Worm (Caenorhabditis elegans): ENCODE measurements around the gene rnf-121.

Gene rnf-121

ce11 chrIII:4196988-4197384 is 26.2 kb upstream of the rnf-121 start, which contains the start of gene asd-1:
Gene asd-1, plus strand, starts transcription at chrIII:4197285.
- no peak for TF ChIP-seq lsy-2 (tag; optimal IDR thresholded peaks at IDR 0.05)
- no peak for TF ChIP-seq nhr-90 (tag; optimal IDR thresholded peaks at IDR 0.05; ENCODE audit: poor library complexity)
- TF ChIP-seq jun-1 (tag; optimal IDR thresholded peaks at IDR 0.05) = no peak
- no peak for TF ChIP-seq fkh-4 (tag; optimal IDR thresholded peaks at IDR 0.05; ENCODE audit: borderline replicate concordance)
- no peak for TF ChIP-seq fkh-10 (GFP tag; optimal IDR thresholded peaks at IDR 0.05)
- TF ChIP-seq elt-3 (tag; optimal IDR thresholded peaks at IDR 0.05) = no peak
- TF ChIP-seq mep-1 (tag; optimal IDR thresholded peaks at IDR 0.05) = no peak
- no peak for TF ChIP-seq pag-3 (tag; optimal IDR thresholded peaks at IDR 0.05; ENCODE audit: borderline replicate concordance, insufficient read depth)
- no peak for TF ChIP-seq efl-1 (optimal IDR thresholded peaks at IDR 0.05)
- no peak for TF ChIP-seq efl-1 (GFP tag; optimal IDR thresholded peaks at IDR 0.05 in 1 of 2)
- no peak for TF ChIP-seq lir-3 (tag; optimal IDR thresholded peaks at IDR 0.05; ENCODE audit: poor library complexity)
- TF ChIP-seq egl-13 (tag; optimal IDR thresholded peaks at IDR 0.05) = no peak
- no peak for TF ChIP-seq zag-1 (tag; optimal IDR thresholded peaks at IDR 0.05)
- no peak for TF ChIP-seq isw-1 (GFP tag; IDR thresholded peaks at IDR 0.05)

ce11 chrIII:4196301-4196987 is 25.7 kb upstream of the rnf-121 start:
- TF ChIP-seq ces-1 (GFP tag; optimal IDR thresholded peaks at IDR 0.05) (no peak), C04F5.9 (tag; optimal IDR thresholded peaks at IDR 0.05) (no peak), ztf-11 (tag; optimal IDR thresholded peaks at IDR 0.05) (peak in 1 of 2 experiments; percentile 58), nhr-71 (tag; optimal IDR thresholded peaks at IDR 0.05) (peak; percentile 84), C34B4.2 (tag; optimal IDR thresholded peaks at IDR 0.05) (no peak), pqm-1 (tag; optimal IDR thresholded peaks at IDR 0.05) (no peak), ceh-88 (GFP tag; IDR thresholded peaks at IDR 0.05) (peak; percentile 38; the same call in 1 of the 2 replicates), nhr-76 (tag; optimal IDR thresholded peaks at IDR 0.05) (no peak), lin-14 (GFP tag; optimal IDR thresholded peaks at IDR 0.05) (peak; percentile 83), elt-2 (tag; optimal IDR thresholded peaks at IDR 0.05) (no peak), swsn-7 (tag; optimal IDR thresholded peaks at IDR 0.05) (peak; percentile 55), pag-3 (tag; optimal IDR thresholded peaks at IDR 0.05; ENCODE audit: borderline replicate concordance, insufficient read depth) (no peak), mdl-1 (tag; optimal IDR thresholded peaks at IDR 0.05) (peak; percentile 63 to 90), vab-15 (tag; optimal IDR thresholded peaks at IDR 0.05) (no peak), zag-1 (tag; optimal IDR thresholded peaks at IDR 0.05) (no peak), sox-4 (tag; optimal IDR thresholded peaks at IDR 0.05) (peak; percentile 15), nhr-20 (tag; optimal IDR thresholded peaks at IDR 0.05) (peak; percentile 50), zip-4 (GFP tag; optimal IDR thresholded peaks at IDR 0.05) (peak; percentile 15), grh-1 (GFP tag; IDR thresholded peaks at IDR 0.05) (no peak), nhr-11 (tag; optimal IDR thresholded peaks at IDR 0.05) (no peak), skn-1 (tag; optimal IDR thresholded peaks at IDR 0.05) (peak; percentile 75), lin-15B (tag; optimal IDR thresholded peaks at IDR 0.05) (peak; percentile 59), ceh-63 (GFP tag; optimal IDR thresholded peaks at IDR 0.05) (no peak), isw-1 (GFP tag; IDR thresholded peaks at IDR 0.05) (peak; percentile 69), dsc-1 (tag; optimal IDR thresholded peaks at IDR 0.05) (peak; percentile 40), sptf-1 (tag; optimal IDR thresholded peaks at IDR 0.05) (no peak), tbx-2 (tag; optimal IDR thresholded peaks at IDR 0.05) (peak; percentile 65), tlp-1 (tag; optimal IDR thresholded peaks at IDR 0.05) (no peak), Y116A8C.19 (tag; optimal IDR thresholded peaks at IDR 0.05; ENCODE audit: borderline replicate concordance) (no peak), aha-1 (tag; optimal IDR thresholded peaks at IDR 0.05) (no peak), egl-27 (tag; optimal IDR thresholded peaks at IDR 0.05) (no peak), unc-86 (tag; optimal IDR thresholded peaks at IDR 0.05) (peak; percentile 73), mef-2 (tag; optimal IDR thresholded peaks at IDR 0.05) (no peak), nhr-47 (tag; optimal IDR thresholded peaks at IDR 0.05) (peak; percentile 66), nhr-19 (GFP tag; conservative IDR thresholded peaks at IDR 0.05) (peak; percentile 56), F16B12.6 (tag; optimal IDR thresholded peaks at IDR 0.05) (peak; percentile 40), pax-3 (tag; optimal IDR thresholded peaks at IDR 0.05) (peak; percentile 64), irx-1 (tag; optimal IDR thresholded peaks at IDR 0.05) (peak; percentile 71), nhr-12 (tag; optimal IDR thresholded peaks at IDR 0.05) (no peak)
